Worm (Caenorhabditis elegans): Measurements from ENCODE around the gene R08A2.9.

R08A2.9 gene

DNA sequence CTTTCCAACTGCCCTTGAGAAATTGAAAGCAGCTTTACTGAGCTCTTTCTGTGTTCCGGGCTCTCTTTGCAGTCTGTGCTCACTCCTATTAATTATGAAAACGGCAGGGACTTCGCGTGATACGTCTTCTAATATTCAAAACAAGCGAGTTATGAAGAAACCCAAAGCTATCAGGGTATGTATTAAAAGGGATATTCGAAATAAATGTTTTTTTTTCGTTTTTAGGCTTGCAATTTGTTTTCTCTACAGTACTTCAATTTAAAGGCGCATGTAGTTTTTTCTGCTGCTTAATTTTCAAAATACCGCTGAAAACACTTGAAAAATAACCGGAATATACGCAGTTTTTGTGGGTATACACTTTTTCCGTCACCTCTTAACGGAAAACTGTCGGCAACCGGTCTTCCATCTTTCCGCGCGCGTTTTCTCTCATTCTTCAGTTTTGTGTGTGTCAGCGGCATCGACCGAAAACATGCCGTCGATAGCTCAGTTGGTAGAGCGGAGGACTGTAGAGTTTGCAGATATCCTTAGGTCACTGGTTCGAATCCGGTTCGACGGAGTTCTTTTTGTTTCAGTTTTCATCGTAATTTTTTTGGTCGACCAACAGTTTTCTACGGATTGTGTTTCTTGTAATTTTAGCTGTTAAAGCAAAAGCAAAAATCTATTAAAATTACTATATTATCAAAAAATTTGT lies 18.9 kb upstream of the R08A2.9 start, which contains the start of gene gasr-8 (continued):
- peak; percentile 66 for TF ChIP-seq madf-8 (GFP tag; conservative IDR thresholded peaks at IDR 0.05)
- TF ChIP-seq snpc-3.4 (tag; optimal IDR thresholded peaks at IDR 0.05), result peak; percentile 29
- no peak for TF ChIP-seq F37B4.10 (GFP tag; IDR thresholded peaks at IDR 0.05)
- peak; percentile 42 for TF ChIP-seq him-1 (tag; optimal IDR thresholded peaks at IDR 0.05)
- peak; percentile 66 for TF ChIP-seq rpc-1 (optimal IDR thresholded peaks at IDR 0.05)
- TF ChIP-seq rpc-1 (tag; optimal IDR thresholded peaks at IDR 0.05), result peak; percentile 82
- TF ChIP-seq hlh-26 (GFP tag; conservative IDR thresholded peaks at IDR 0.05), result no peak
- peak; percentile 26 for TF ChIP-seq lin-54 (GFP tag; optimal IDR thresholded peaks at IDR 0.05)
- TF ChIP-seq mcd-1 (GFP tag; IDR thresholded peaks at IDR 0.05), result peak; percentile 15; the same call in 1 of the 2 replicates
- TF ChIP-seq repo-1 (tag; optimal IDR thresholded peaks at IDR 0.05), result no peak
- TF ChIP-seq snpc-4 (GFP tag; optimal IDR thresholded peaks at IDR 0.05), result no peak
- peak in 2 of 4 experiments; percentile 27 to 34 for TF ChIP-seq snpc-4 (tag; optimal IDR thresholded peaks at IDR 0.05)
- no peak for TF ChIP-seq egl-18 (GFP tag; IDR thresholded peaks at IDR 0.05)
- peak; percentile 48 for TF ChIP-seq F23B12.7 (tag; optimal IDR thresholded peaks at IDR 0.05; ENCODE audit: insufficient read depth)
- no peak for TF ChIP-seq T07F8.4 (tag; optimal IDR thresholded peaks at IDR 0.05)
- TF ChIP-seq nfyb-1 (GFP tag; IDR thresholded peaks at IDR 0.05), result peak; percentile 76
- peak; percentile 23 for TF ChIP-seq ztf-18 (tag; optimal IDR thresholded peaks at IDR 0.05)
- no peak for TF ChIP-seq C06A6.2 (GFP tag; conservative IDR thresholded peaks at IDR 0.05)
- TF ChIP-seq die-1 (tag; optimal IDR thresholded peaks at IDR 0.05), result peak; percentile 48
- TF ChIP-seq unc-130 (GFP tag; optimal IDR thresholded peaks at IDR 0.05), result peak; percentile 8
- TF ChIP-seq attf-6 (GFP tag; IDR thresholded peaks at IDR 0.05), result no peak
- peak; percentile 73 for TF ChIP-seq lsl-1 (GFP tag; optimal IDR thresholded peaks at IDR 0.05)
- peak; percentile 8; the same call in 1 of the 2 replicates for TF ChIP-seq F33H1.4 (GFP tag; IDR thresholded peaks at IDR 0.05)
- no peak for TF ChIP-seq ztf-22 (GFP tag; optimal IDR thresholded peaks at IDR 0.05)
- no peak for TF ChIP-seq nfya-2 (GFP tag; IDR thresholded peaks at IDR 0.05)
- peak; percentile 52 for TF ChIP-seq hmg-1.2 (GFP tag; IDR thresholded peaks at IDR 0.05)
- TF ChIP-seq dox-1 (GFP tag; IDR thresholded peaks at IDR 0.05), result peak; percentile 45; the same call in 1 of the 2 replicates
- TF ChIP-seq tbp1 (GFP tag; optimal IDR thresholded peaks at IDR 0.05), result peak; percentile 90
- no peak for TF ChIP-seq cebp-1 (GFP tag; IDR thresholded peaks at IDR 0.05)
- TF ChIP-seq cebp-1 (tag; optimal IDR thresholded peaks at IDR 0.05), result no peak
- peak; percentile 85 for TF ChIP-seq B0261.1 (tag; optimal IDR thresholded peaks at IDR 0.05)
- TF ChIP-seq madf-6 (GFP tag; IDR thresholded peaks at IDR 0.05), result peak; percentile 66
- no peak for TF ChIP-seq sdz-38 (tag; optimal IDR thresholded peaks at IDR 0.05)

DNA sequence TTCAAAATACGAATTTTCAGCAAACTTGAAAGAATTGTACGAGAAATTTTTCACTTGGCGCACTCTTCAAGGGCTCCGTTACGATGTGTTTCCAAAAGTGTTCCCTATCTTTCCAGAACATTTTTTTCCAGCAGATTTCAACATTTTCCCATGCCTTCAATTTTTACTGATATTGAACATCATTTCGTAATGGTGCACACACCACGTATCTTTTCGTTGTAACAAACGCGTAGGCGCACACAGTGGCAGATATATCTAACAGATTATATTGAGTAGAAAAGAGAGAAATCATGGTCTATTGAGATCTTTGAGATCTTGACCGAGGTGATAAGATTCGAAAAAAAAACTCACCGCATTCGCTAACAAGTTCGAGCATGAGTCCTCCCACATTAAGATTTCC lies 12.3 kb upstream of the R08A2.9 start:
- no peak for TF ChIP-seq cebp-1 (GFP tag; IDR thresholded peaks at IDR 0.05)
- TF ChIP-seq cebp-1 (tag; optimal IDR thresholded peaks at IDR 0.05), result peak; percentile 57
- no peak for TF ChIP-seq F57A8.1 (GFP tag; optimal IDR thresholded peaks at IDR 0.05)

DNA sequence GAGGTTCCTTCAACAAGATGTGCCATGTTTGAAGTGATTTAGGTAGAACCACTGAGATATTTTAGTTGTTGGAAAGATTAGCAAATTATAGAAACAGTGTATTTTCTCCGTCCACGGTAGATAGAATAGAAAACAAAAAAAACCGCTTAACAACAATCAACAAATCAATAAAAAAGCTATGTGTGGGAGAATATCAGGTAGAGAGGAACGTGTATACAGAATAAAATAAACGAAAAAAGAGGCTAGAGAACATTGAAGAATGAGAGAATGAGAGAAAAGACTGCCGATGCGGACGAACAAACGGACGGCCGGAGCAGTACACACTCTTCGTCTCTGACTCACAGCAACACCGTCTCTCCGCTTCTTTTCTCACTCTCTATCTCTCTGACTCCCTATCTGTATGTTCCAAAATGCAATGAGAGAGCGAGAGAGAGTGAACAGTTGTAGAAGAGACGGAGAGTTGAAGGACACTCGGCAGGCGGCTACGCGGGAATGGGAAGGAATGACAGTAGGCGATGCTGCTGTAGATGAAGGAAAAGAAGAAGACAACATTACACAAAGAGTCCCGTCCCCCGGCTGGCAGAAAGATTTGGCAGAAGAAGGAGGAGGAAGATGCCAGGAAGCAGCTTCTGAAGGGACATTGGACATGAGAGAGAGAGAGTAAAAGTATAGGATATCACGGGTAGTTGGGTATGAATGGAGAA lies 11.3 kb upstream of the R08A2.9 start, which contains the start of gene unc-112:
Gene unc-112, minus strand, starts transcription at position 51 of the 704 bp plus-strand sequence.
- 0 out of 2 replicates have a peak, but pooled peaks have one; percentile 24 for TF ChIP-seq pbrm-1 (GFP tag; IDR thresholded peaks at IDR 0.05)
- TF ChIP-seq nhr-80 (tag; optimal IDR thresholded peaks at IDR 0.05), result peak; percentile 96
- TF ChIP-seq attf-5 (GFP tag; optimal IDR thresholded peaks at IDR 0.05), result peak; percentile 80
- no peak for TF ChIP-seq F57A8.1 (GFP tag; optimal IDR thresholded peaks at IDR 0.05)
- TF ChIP-seq lin-40 (tag; optimal IDR thresholded peaks at IDR 0.05), result no peak
- TF ChIP-seq tlf-1 (GFP tag; optimal IDR thresholded peaks at IDR 0.05), result no peak
- no peak for TF ChIP-seq nfya-1 (tag; optimal IDR thresholded peaks at IDR 0.05; ENCODE audit: borderline replicate concordance, insufficient read depth)
- TF ChIP-seq lsl-1 (GFP tag; optimal IDR thresholded peaks at IDR 0.05), result no peak
- no peak for TF ChIP-seq sdz-38 (tag; optimal IDR thresholded peaks at IDR 0.05)
- peak; percentile 25 for TF ChIP-seq somi-1 (GFP tag; optimal IDR thresholded peaks at IDR 0.05)
- TF ChIP-seq C06A6.2 (GFP tag; conservative IDR thresholded peaks at IDR 0.05), result no peak
- TF ChIP-seq efl-1 (GFP tag; optimal IDR thresholded peaks at IDR 0.05), result peak; percentile 15
- peak; percentile 61; the same call in 1 of the 2 replicates for TF ChIP-seq B0336.3 (GFP tag; IDR thresholded peaks at IDR 0.05)
- TF ChIP-seq ccch-3 (GFP tag; optimal IDR thresholded peaks at IDR 0.05), result no peak
- peak in 1 of 3 experiments; percentile 33 for TF ChIP-seq lin-35 (GFP tag; optimal IDR thresholded peaks at IDR 0.05)
